Fruit fly (Drosophila melanogaster) whole organism, adult: ENCODE data around the gene CG32986.

ENCODE experiments used
- CG11617 ChIP-seq: fragments of 200-800 bp; sonication (Bioruptor generic); optimal IDR thresholded peaks from 2 replicates; lab custom pipeline; 2017; ENCODE audit warnings: mild to moderate bottlenecking, missing biosample characterization, missing genetic modification reagents, missing genetic modification characterization
- CG12768 ChIP-seq: fragments of 200-800 bp; sonication (Bioruptor generic); optimal IDR thresholded peaks from 2 replicates; lab custom pipeline; 2017; ENCODE audit warnings: missing biosample characterization, missing genetic modification characterization, mild to moderate bottlenecking, moderate library complexity, missing genetic modification reagents
- CG14711 ChIP-seq: fragments of 200-800 bp; sonication (Bioruptor generic); optimal IDR thresholded peaks from 2 replicates; lab custom pipeline; 2018; ENCODE audit warnings: missing biosample characterization, mild to moderate bottlenecking, missing genetic modification characterization, moderate library complexity
- CG1620 ChIP-seq: fragments of 200-800 bp; sonication (Bioruptor generic); optimal IDR thresholded peaks from 2 replicates; lab custom pipeline; 2016; ENCODE audit warnings: missing biosample characterization, missing genetic modification characterization
- CG33017 ChIP-seq: fragments of 200-800 bp; sonication (Bioruptor generic); optimal IDR thresholded peaks from 2 replicates; lab custom pipeline; 2018; ENCODE audit warnings: missing biosample characterization, mild to moderate bottlenecking, missing genetic modification characterization, moderate library complexity
- CG5204 ChIP-seq: fragments of 200-800 bp; sonication (Bioruptor generic); optimal IDR thresholded peaks from 2 replicates; lab custom pipeline; 2016; ENCODE audit warnings: missing biosample characterization, missing genetic modification characterization
- CG7045 ChIP-seq: fragments of 200-800 bp; sonication (Bioruptor generic); optimal IDR thresholded peaks from 2 replicates; lab custom pipeline; 2017; ENCODE audit warnings: missing biosample characterization, mild to moderate bottlenecking, missing genetic modification characterization
- CG7101 ChIP-seq: fragments of 200-800 bp; sonication (Bioruptor generic); optimal IDR thresholded peaks from 2 replicates; lab custom pipeline; 2018; ENCODE audit warnings: missing biosample characterization, mild to moderate bottlenecking, missing genetic modification characterization, moderate library complexity
- Clk ChIP-seq: fragments of 200-800 bp; sonication (Bioruptor generic); optimal IDR thresholded peaks from 2 replicates; lab custom pipeline; 2017; ENCODE audit warnings: missing biosample characterization, missing genetic modification characterization
- Crg-1 ChIP-seq: fragments of 200-800 bp; sonication (Bioruptor generic); optimal IDR thresholded peaks from 2 replicates; lab custom pipeline; 2016; ENCODE audit warnings: missing biosample characterization, missing genetic modification characterization
- Hr96 ChIP-seq: fragments of 200-800 bp; sonication (Bioruptor generic); optimal IDR thresholded peaks from 2 replicates; lab custom pipeline; 2016; ENCODE audit warnings: missing biosample characterization, missing genetic modification characterization
- Mnt ChIP-seq: fragments of 200-800 bp; sonication (Bioruptor generic); optimal IDR thresholded peaks from 2 replicates; lab custom pipeline; 2016; ENCODE audit warnings: missing biosample characterization, mild to moderate bottlenecking, missing genetic modification characterization
- bab1 ChIP-seq: fragments of 200-800 bp; sonication (Bioruptor generic); optimal IDR thresholded peaks from 3 replicates; lab custom pipeline; 2019; ENCODE audit warnings: missing biosample characterization, mild to moderate bottlenecking, missing genetic modification characterization, moderate library complexity
- cic ChIP-seq: fragments of 200-800 bp; sonication (Bioruptor generic); optimal IDR thresholded peaks from 2 replicates; lab custom pipeline; 2017; ENCODE audit warnings: missing biosample characterization, mild to moderate bottlenecking, missing genetic modification characterization, moderate library complexity
- cnc ChIP-seq, 2 experiments: fragments of >200 bp; optimal IDR thresholded peaks; 2 replicates each; lab custom pipeline; 2017
- kay ChIP-seq: fragments of 200-800 bp; sonication (Bioruptor generic); peaks from one replicate; lab custom pipeline; 2016; ENCODE audit warnings: missing biosample characterization, missing genetic modification characterization, borderline replicate concordance
- ovo ChIP-seq: fragments of 200-800 bp; sonication (Bioruptor generic); optimal IDR thresholded peaks from 2 replicates; lab custom pipeline; 2016; ENCODE audit warnings: missing biosample characterization, missing genetic modification characterization
- pad ChIP-seq: fragments of 200-800 bp; sonication (Bioruptor generic); optimal IDR thresholded peaks from 3 replicates; lab custom pipeline; 2017; ENCODE audit warnings: missing biosample characterization, missing genetic modification characterization, mild to moderate bottlenecking, moderate library complexity, missing genetic modification reagents
- tj ChIP-seq: fragments of 200-800 bp; sonication (Bioruptor generic); optimal IDR thresholded peaks from 3 replicates; lab custom pipeline; 2017; ENCODE audit warnings: missing biosample characterization, mild to moderate bottlenecking, missing genetic modification characterization, moderate library complexity
- toe ChIP-seq: fragments of 200-800 bp; sonication (Bioruptor generic); optimal IDR thresholded peaks from 2 replicates; lab custom pipeline; 2016; ENCODE audit warnings: missing biosample characterization, missing genetic modification characterization

The CG32986 gene

dm6 chr2L:8857752-8858151, 4.8 kb upstream of the CG32986 start:
- TF ChIP-seq bab1 = no peak
- TF ChIP-seq CG11617 (GFP tag; lab: Kevin White, UChicago) = no peak
- no peak for TF ChIP-seq CG5204 (GFP tag; lab: Kevin White, UChicago)
- no peak for TF ChIP-seq CG7045 (GFP tag; lab: Kevin White, UChicago)
- TF ChIP-seq cic (GFP tag; lab: Kevin White, UChicago) = no peak
- no peak for TF ChIP-seq CG7101 (tag; lab: Kevin White, UChicago)
- no peak for TF ChIP-seq CG33017 (tag; lab: Kevin White, UChicago)
- TF ChIP-seq pad (GFP tag; lab: Kevin White, UChicago) = no peak
- TF ChIP-seq Mnt (GFP tag; lab: Kevin White, UChicago) = no peak
- TF ChIP-seq CG14711 (tag; lab: Kevin White, UChicago) = no peak
- TF ChIP-seq Crg-1 (GFP tag; lab: Kevin White, UChicago) = no peak

- TF ChIP-seq ovo (no peak), CG33017 (tag; lab: Kevin White, UChicago) (no peak)
Measured at dm6 chr2L:8859839-8860238, 2.7 kb upstream of the CG32986 start.

- no peak for TF ChIP-seq CG1620
- TF ChIP-seq CG5204 (GFP tag; lab: Kevin White, UChicago) = no peak
- no peak for TF ChIP-seq ovo
- TF ChIP-seq Clk (GFP tag; lab: Kevin White, UChicago) = no peak
- TF ChIP-seq CG7101 (tag; lab: Kevin White, UChicago) = no peak
- TF ChIP-seq kay = no peak
- TF ChIP-seq bab1 = no peak
- no peak for TF ChIP-seq CG12768 (GFP tag; lab: Kevin White, UChicago)
- no peak for TF ChIP-seq cic (GFP tag; lab: Kevin White, UChicago)
- TF ChIP-seq CG11617 (GFP tag; lab: Kevin White, UChicago) = no peak
- no peak for TF ChIP-seq Mnt (GFP tag; lab: Kevin White, UChicago)
- TF ChIP-seq Hr96 (GFP tag; lab: Kevin White, UChicago) = no peak
- no peak for TF ChIP-seq Crg-1 (GFP tag; lab: Kevin White, UChicago)
- no peak for TF ChIP-seq CG7045 (GFP tag; lab: Kevin White, UChicago)
- TF ChIP-seq tj (GFP tag; lab: Kevin White, UChicago) = no peak
- no peak for TF ChIP-seq pad (GFP tag; lab: Kevin White, UChicago)
- TF ChIP-seq CG33017 (tag; lab: Kevin White, UChicago) = no peak
- no peak for TF ChIP-seq cnc (optimal IDR thresholded peaks at IDR 0.05; lab: Kevin White, UChicago)
- TF ChIP-seq toe (GFP tag; lab: Kevin White, UChicago) = no peak
- TF ChIP-seq CG14711 (tag; lab: Kevin White, UChicago) = no peak
Measured at dm6 chr2L:8860767-8861166, 1.8 kb upstream of the CG32986 start.

dm6 chr2L:8863511-8863910, 935 bp downstream of the CG32986 start, which contains the start of gene CG32987:
TSS of gene CG32987 (plus strand) at chr2L:8863811.
- TF ChIP-seq kay (no peak), Clk (GFP tag; lab: Kevin White, UChicago) (no peak), CG12768 (GFP tag; lab: Kevin White, UChicago) (no peak), bab1 (no peak), CG7045 (GFP tag; lab: Kevin White, UChicago) (no peak), CG14711 (tag; lab: Kevin White, UChicago) (no peak), CG11617 (GFP tag; lab: Kevin White, UChicago) (no peak), Crg-1 (GFP tag; lab: Kevin White, UChicago) (no peak), toe (GFP tag; lab: Kevin White, UChicago) (no peak)

dm6 chr2L:8864564-8864963, 2.0 kb downstream of the CG32986 start, which contains the start of gene CG32988:
TSS of gene CG32988 (plus strand) at chr2L:8864864.
- TF ChIP-seq Crg-1 (GFP tag; lab: Kevin White, UChicago) = no peak

- TF ChIP-seq pad (GFP tag; lab: Kevin White, UChicago) (no peak), CG12768 (GFP tag; lab: Kevin White, UChicago) (no peak), CG7045 (GFP tag; lab: Kevin White, UChicago) (no peak)
Measured at dm6 chr2L:8865550-8865949, 3.0 kb downstream of the CG32986 start, which contains the start of gene CG32983. TSS of gene CG32983 (plus strand) at chr2L:8865850.

dm6 chr2L:8866467-8866866, 3.9 kb downstream of the CG32986 start, which contains the start of gene CG9483:
TSS of gene CG9483 (plus strand) at chr2L:8866767.
- no peak for TF ChIP-seq Crg-1 (GFP tag; lab: Kevin White, UChicago)

dm6 chr2L:8871677-8872076, 9.1 kb downstream of the CG32986 start:
- TF ChIP-seq tj (GFP tag; lab: Kevin White, UChicago) (no peak), ovo (no peak), kay (no peak), CG5204 (GFP tag; lab: Kevin White, UChicago) (no peak), Crg-1 (GFP tag; lab: Kevin White, UChicago) (no peak), cic (GFP tag; lab: Kevin White, UChicago) (no peak), Clk (GFP tag; lab: Kevin White, UChicago) (no peak), Mnt (GFP tag; lab: Kevin White, UChicago) (no peak), CG14711 (tag; lab: Kevin White, UChicago) (no peak), cnc (optimal IDR thresholded peaks at IDR 0.05; lab: Kevin White, UChicago) (no peak), Hr96 (GFP tag; lab: Kevin White, UChicago) (no peak), CG7101 (tag; lab: Kevin White, UChicago) (no peak), toe (GFP tag; lab: Kevin White, UChicago) (no peak), CG33017 (tag; lab: Kevin White, UChicago) (no peak)
